Fruit fly (Drosophila melanogaster) whole organism, embryonic: ENCODE data around the gene Nca.

Experiments used
- Abd-B ChIP-seq: fragments of 200-800 bp; sonication (Bioruptor generic); optimal IDR thresholded peaks from 2 replicates; lab custom pipeline; 2018; ENCODE audit warnings: missing biosample characterization, mild to moderate bottlenecking, missing genetic modification characterization, moderate library complexity
- CG10959 ChIP-seq: fragments of 200-800 bp; sonication (Bioruptor generic); IDR thresholded peaks from 2 replicates; pipeline ENCODE4 v1.3.6; 2022; ENCODE audit warnings: missing biosample characterization, missing genetic modification characterization
- CG11247 ChIP-seq: fragments of 200-800 bp; sonication (Bioruptor generic); IDR thresholded peaks from 2 replicates; pipeline ENCODE4 v1.3.6; 2022; ENCODE audit warnings: missing biosample characterization, missing genetic modification characterization
- CG1233 ChIP-seq: fragments of 200-800 bp; sonication (Bioruptor generic); optimal IDR thresholded peaks from 4 replicates; lab custom pipeline; 2018; ENCODE audit warnings: missing biosample characterization, mild to moderate bottlenecking, missing genetic modification characterization
- CG12769 ChIP-seq: fragments of 200-800 bp; sonication (Bioruptor generic); optimal IDR thresholded peaks from 2 replicates; lab custom pipeline; 2019; ENCODE audit warnings: missing biosample characterization, mild to moderate bottlenecking, missing genetic modification characterization, moderate library complexity
- CG15269 ChIP-seq: fragments of 200-800 bp; sonication (Bioruptor generic); optimal IDR thresholded peaks from 2 replicates; lab custom pipeline; 2018; ENCODE audit warnings: missing biosample characterization, mild to moderate bottlenecking, missing genetic modification characterization, moderate library complexity
- CG1603 ChIP-seq: fragments of 200-800 bp; sonication (Bioruptor generic); optimal IDR thresholded peaks from 2 replicates; lab custom pipeline; 2019; ENCODE audit warnings: missing biosample characterization, mild to moderate bottlenecking, missing genetic modification characterization, moderate library complexity
- CG17568 ChIP-seq: fragments of 200-800 bp; sonication (Bioruptor generic); optimal IDR thresholded peaks from 2 replicates; lab custom pipeline; 2018; ENCODE audit warnings: missing biosample characterization, mild to moderate bottlenecking, missing genetic modification characterization, moderate library complexity
- CG18599 ChIP-seq: fragments of 200-800 bp; sonication (Bioruptor generic); optimal IDR thresholded peaks from 3 replicates; lab custom pipeline; 2017; ENCODE audit warnings: missing biosample characterization, missing genetic modification characterization, mild to moderate bottlenecking, moderate library complexity, missing genetic modification reagents
- CG2129 ChIP-seq: fragments of 200-800 bp; sonication (Bioruptor generic); IDR thresholded peaks from 2 replicates; pipeline ENCODE4 v1.3.6; 2022; ENCODE audit warnings: missing biosample characterization, missing genetic modification characterization; ENCODE audit not compliant: partially characterized antibody
- CG32767 ChIP-seq: fragments of 200-800 bp; sonication (Bioruptor generic); IDR thresholded peaks from 2 replicates; pipeline ENCODE4 v1.3.6; 2022; ENCODE audit warnings: missing biosample characterization, missing genetic modification characterization
- CG42726 ChIP-seq: fragments of 200-800 bp; sonication (Bioruptor generic); IDR thresholded peaks from 2 replicates; pipeline ENCODE4 v1.3.6; 2022; ENCODE audit warnings: missing biosample characterization, missing genetic modification characterization; ENCODE audit not compliant: partially characterized antibody
- CG43689 ChIP-seq: fragments of 200-800 bp; sonication (Bioruptor generic); IDR thresholded peaks from 2 replicates; pipeline ENCODE4 v1.3.6; 2022; ENCODE audit warnings: missing biosample characterization, missing genetic modification characterization
- CG6272 ChIP-seq: fragments of 200-800 bp; sonication (Bioruptor generic); IDR thresholded peaks from 2 replicates; pipeline ENCODE4 v1.3.6; 2022; ENCODE audit warnings: missing biosample characterization, missing genetic modification characterization
- CG6689 ChIP-seq: fragments of 200-800 bp; sonication (Bioruptor generic); IDR thresholded peaks from 2 replicates; pipeline ENCODE4 v1.3.6; 2022; ENCODE audit warnings: missing biosample characterization, missing genetic modification characterization
- CG9215 ChIP-seq: fragments of 200-800 bp; sonication (Bioruptor generic); IDR thresholded peaks from 2 replicates; pipeline ENCODE4 v1.3.6; 2022; ENCODE audit warnings: missing biosample characterization, missing genetic modification characterization
- Chrac-16 ChIP-seq: fragments of 200-800 bp; sonication (Bioruptor generic); optimal IDR thresholded peaks from 3 replicates; lab custom pipeline; 2016; ENCODE audit warnings: missing biosample characterization, missing genetic modification characterization
- Fer3 ChIP-seq: fragments of 200-800 bp; sonication (Bioruptor generic); optimal IDR thresholded peaks from 2 replicates; lab custom pipeline; 2018; ENCODE audit warnings: missing biosample characterization, mild to moderate bottlenecking, missing genetic modification characterization, moderate library complexity
- Gug ChIP-seq: fragments of 200-800 bp; sonication (Bioruptor generic); IDR thresholded peaks from 4 replicates; pipeline ENCODE4 v1.3.6; 2022; ENCODE audit warnings: missing biosample characterization, missing genetic modification characterization
- HHEX ChIP-seq: fragments of 200-800 bp; sonication (Bioruptor generic); optimal IDR thresholded peaks from 3 replicates; lab custom pipeline; 2017; ENCODE audit warnings: missing biosample characterization, mild to moderate bottlenecking, missing genetic modification characterization, missing genetic modification reagents
- Hr78 ChIP-seq, 2 experiments: fragments of 200-800 bp in 1 of 2; fragments of >200 bp in 1 of 2; sonication (Bioruptor generic) in 1 of 2; optimal IDR thresholded peaks; 2 replicates each; lab custom pipeline; 2017 to 2019; ENCODE audit warnings: missing biosample characterization in 2 of 2, missing genetic modification characterization in 2 of 2, mild to moderate bottlenecking in 1 of 2, moderate library complexity in 1 of 2
- NK7.1 ChIP-seq: fragments of 200-800 bp; sonication (Bioruptor generic); optimal IDR thresholded peaks from 3 replicates; lab custom pipeline; 2016; ENCODE audit warnings: missing biosample characterization, missing genetic modification characterization
- Oaz ChIP-seq: fragments of 200-800 bp; sonication (Bioruptor generic); IDR thresholded peaks from 2 replicates; pipeline ENCODE4 v1.3.6; 2022; ENCODE audit warnings: missing biosample characterization, missing genetic modification characterization
- Opbp ChIP-seq: fragments of 200-800 bp; sonication (Bioruptor generic); IDR thresholded peaks from 3 replicates; pipeline ENCODE4 v1.3.6; 2022; ENCODE audit warnings: missing biosample characterization, missing genetic modification characterization; ENCODE audit not compliant: partially characterized antibody
- Scr ChIP-seq: fragments of 200-800 bp; sonication (Bioruptor generic); IDR thresholded peaks from 2 replicates; pipeline ENCODE4 v1.3.6; 2022; ENCODE audit warnings: missing biosample characterization, missing genetic modification characterization; ENCODE audit not compliant: partially characterized antibody
- Sin3A ChIP-seq: fragments of >200 bp; optimal IDR thresholded peaks from 2 replicates; lab custom pipeline; 2018
- Spps ChIP-seq: fragments of 200-800 bp; sonication (Bioruptor generic); optimal IDR thresholded peaks from 2 replicates; lab custom pipeline; 2018; ENCODE audit warnings: missing biosample characterization, mild to moderate bottlenecking, missing genetic modification characterization
- amos ChIP-seq: fragments of 200-800 bp; sonication (Bioruptor generic); IDR thresholded peaks from 2 replicates; pipeline ENCODE4 v1.3.6; 2022; ENCODE audit warnings: missing biosample characterization, missing genetic modification characterization; ENCODE audit not compliant: partially characterized antibody
- aop ChIP-seq: fragments of 200-800 bp; sonication (Bioruptor generic); IDR thresholded peaks from 2 replicates; pipeline ENCODE4 v1.3.6; 2022; ENCODE audit warnings: missing biosample characterization, missing genetic modification characterization
- bbx ChIP-seq: fragments of 200-800 bp; sonication (Bioruptor generic); IDR thresholded peaks from 2 replicates; pipeline ENCODE4 v1.3.6; 2022; ENCODE audit warnings: missing biosample characterization, missing genetic modification characterization; ENCODE audit not compliant: partially characterized antibody
- cato ChIP-seq: fragments of 200-800 bp; sonication (Bioruptor generic); optimal IDR thresholded peaks from 2 replicates; lab custom pipeline; 2016; ENCODE audit warnings: missing biosample characterization, missing genetic modification characterization, borderline replicate concordance
- chif ChIP-seq, 2 experiments: fragments of 200-800 bp; sonication (Bioruptor generic); optimal IDR thresholded peaks; 3 replicates each; lab custom pipeline; 2016; ENCODE audit warnings: missing biosample characterization in 2 of 2, missing genetic modification characterization in 2 of 2
- danr ChIP-seq: fragments of 200-800 bp; sonication (Bioruptor generic); IDR thresholded peaks from 2 replicates; pipeline ENCODE4 v1.3.6; 2022; ENCODE audit warnings: missing biosample characterization, missing genetic modification characterization
- dpn ChIP-seq, 2 experiments: fragments of 200-800 bp; sonication (Bioruptor generic); optimal IDR thresholded peaks; 3 replicates each; lab custom pipeline; 2016; ENCODE audit warnings: missing biosample characterization in 2 of 2, missing genetic modification characterization in 2 of 2
- emc ChIP-seq: fragments of 200-800 bp; sonication (Bioruptor generic); optimal IDR thresholded peaks from 2 replicates; lab custom pipeline; 2016; ENCODE audit warnings: missing biosample characterization, missing genetic modification characterization
- eve ChIP-seq, 2 experiments: fragments of >200 bp; optimal IDR thresholded peaks; 2 replicates each; lab custom pipeline; 2017; ENCODE audit warnings: missing biosample characterization in 2 of 2, missing genetic modification characterization in 2 of 2
- fru ChIP-seq: fragments of >200 bp; optimal IDR thresholded peaks from 2 replicates; lab custom pipeline; 2017
- gro ChIP-seq: fragments of 200-800 bp; sonication (Bioruptor generic); optimal IDR thresholded peaks from 2 replicates; lab custom pipeline; 2016; ENCODE audit warnings: missing biosample characterization, missing genetic modification characterization
- hb ChIP-seq: fragments of 200-800 bp; sonication (Bioruptor generic); IDR thresholded peaks from 3 replicates; pipeline ENCODE4 v1.3.6; 2022; ENCODE audit warnings: missing biosample characterization, missing genetic modification characterization; ENCODE audit not compliant: partially characterized antibody
- kni ChIP-seq: fragments of 200-800 bp; sonication (Bioruptor generic); optimal IDR thresholded peaks from 3 replicates; lab custom pipeline; 2017; ENCODE audit warnings: mild to moderate bottlenecking, missing biosample characterization, missing genetic modification reagents, missing genetic modification characterization
- nerfin-2 ChIP-seq: fragments of 200-800 bp; sonication (Bioruptor generic); IDR thresholded peaks from 2 replicates; pipeline ENCODE4 v1.3.6; 2022; ENCODE audit warnings: missing biosample characterization, missing genetic modification characterization; ENCODE audit not compliant: partially characterized antibody
- nmo ChIP-seq: fragments of 200-800 bp; sonication (Bioruptor generic); optimal IDR thresholded peaks from 2 replicates; lab custom pipeline; 2018; ENCODE audit warnings: missing biosample characterization, mild to moderate bottlenecking, missing genetic modification characterization, moderate library complexity
- otp ChIP-seq: fragments of 200-800 bp; sonication (Bioruptor generic); IDR thresholded peaks from 3 replicates; pipeline ENCODE4, ENCODE4 v1.3.6; 2022; ENCODE audit warnings: missing biosample characterization, missing genetic modification characterization
- pan ChIP-seq, 4 experiments: fragments of >200 bp in 3 of 4; fragments of 200-800 bp in 1 of 4; sonication (Bioruptor generic) in 1 of 4; optimal IDR thresholded peaks in 3 of 4; IDR thresholded peaks in 1 of 4; 2 replicates each; pipeline versions ENCODE4 v1.3.6 to Lab custom; 2017 to 2022; ENCODE audit warnings: missing biosample characterization in 2 of 4, missing genetic modification characterization in 2 of 4, mixed read lengths in 1 of 4
- psq ChIP-seq: fragments of 200-800 bp; sonication (Bioruptor generic); optimal IDR thresholded peaks from 2 replicates; lab custom pipeline; 2017; ENCODE audit warnings: missing biosample characterization, missing genetic modification characterization
- seq ChIP-seq: fragments of 200-800 bp; sonication (Bioruptor generic); IDR thresholded peaks from 2 replicates; pipeline ENCODE4 v1.3.6; 2022; ENCODE audit warnings: missing biosample characterization, missing genetic modification characterization
- so ChIP-seq: fragments of 200-800 bp; sonication (Bioruptor generic); IDR thresholded peaks from 3 replicates; pipeline ENCODE4 v1.3.6; 2022; ENCODE audit warnings: missing biosample characterization, missing genetic modification characterization
- sug ChIP-seq: fragments of 200-800 bp; optimal IDR thresholded peaks from 2 replicates; lab custom pipeline; 2019; ENCODE audit warnings: missing biosample characterization, mild to moderate bottlenecking, missing genetic modification characterization, moderate library complexity
- usp ChIP-seq: fragments of >200 bp; optimal IDR thresholded peaks from 2 replicates; lab custom pipeline; 2017; ENCODE audit warnings: missing biosample characterization, missing genetic modification characterization
- vnd ChIP-seq: fragments of 200-800 bp; sonication (Bioruptor generic); IDR thresholded peaks from 3 replicates; pipeline ENCODE4 v1.3.6; 2022; ENCODE audit warnings: missing biosample characterization, missing genetic modification characterization; ENCODE audit not compliant: partially characterized antibody

Gene Nca

dm6 chr3L:19991714-19992231, at the start of gene Nca, which contains the start of gene CG7646 (continued):
- peak in 1 of 2 experiments; percentile 17 for TF ChIP-seq eve (GFP tag; optimal IDR thresholded peaks at IDR 0.05; lab: Kevin White, UChicago)
- no peak for TF ChIP-seq sug (tag; lab: Kevin White, UChicago)
- no peak for TF ChIP-seq fru (lab: Kevin White, UChicago)
- no peak for TF ChIP-seq CG6272 (GFP tag; lab: Robert Waterston, UW)
- TF ChIP-seq seq (GFP tag; lab: Robert Waterston, UW): no peak; the same call in 1 of the 2 replicates
- TF ChIP-seq gro (GFP tag; lab: Kevin White, UChicago): no peak
- no peak for TF ChIP-seq psq
- TF ChIP-seq vnd (GFP tag; lab: Robert Waterston, UW): peak; percentile 90
- peak; percentile 78 for TF ChIP-seq CG32767 (GFP tag; lab: Robert Waterston, UW)
- TF ChIP-seq CG15269 (tag; lab: Kevin White, UChicago): no peak
- no peak for TF ChIP-seq danr (GFP tag; lab: Robert Waterston, UW)
- peak; percentile 94 for TF ChIP-seq Opbp
- TF ChIP-seq CG17568 (GFP tag; lab: Kevin White, UChicago): no peak
- peak; percentile 90 for TF ChIP-seq hb (GFP tag; lab: Robert Waterston, UW)
- TF ChIP-seq Oaz (GFP tag; lab: Robert Waterston, UW): no peak
- TF ChIP-seq CG2129: peak; percentile 69
- TF ChIP-seq pan (optimal IDR thresholded peaks at IDR 0.05; lab: Kevin White, UChicago): no peak
- TF ChIP-seq pan (GFP tag; optimal IDR thresholded peaks at IDR 0.05 in 1 of 2, IDR thresholded peaks at IDR 0.05 in 1 of 2): no peak
- TF ChIP-seq kni (GFP tag; lab: Kevin White, UChicago): peak; percentile 80
- TF ChIP-seq nerfin-2 (GFP tag; lab: Robert Waterston, UW): peak; percentile 69; the same call in 1 of the 2 replicates
- TF ChIP-seq Spps (tag; lab: Kevin White, UChicago): no peak
- peak; percentile 7 for TF ChIP-seq Chrac-16
- no peak for TF ChIP-seq usp
- peak; percentile 96 for TF ChIP-seq amos (GFP tag; lab: Robert Waterston, UW)
- TF ChIP-seq CG10959 (GFP tag; lab: Robert Waterston, UW): no peak
- no peak for TF ChIP-seq Fer3 (tag; lab: Kevin White, UChicago)
- TF ChIP-seq otp (GFP tag; lab: Robert Waterston, UW): no peak
- peak; percentile 95 for TF ChIP-seq bbx
- TF ChIP-seq CG1603 (tag; lab: Kevin White, UChicago): peak; percentile 74
- TF ChIP-seq CG11247 (GFP tag; lab: Robert Waterston, UW): no peak
- no peak for TF ChIP-seq so (GFP tag; lab: Robert Waterston, UW)
- TF ChIP-seq CG42726: peak; percentile 85
- TF ChIP-seq CG12769 (tag; lab: Kevin White, UChicago): no peak
- TF ChIP-seq CG18599 (GFP tag; lab: Kevin White, UChicago): no peak
- TF ChIP-seq aop (GFP tag; lab: Robert Waterston, UW): no peak

- TF ChIP-seq CG9215 (GFP tag; lab: Robert Waterston, UW) (no peak), CG6689 (peak; percentile 33; the same call in 1 of the 2 replicates), CG43689 (GFP tag; lab: Robert Waterston, UW) (no peak), Sin3A (lab: Kevin White, UChicago) (no peak), Abd-B (GFP tag; lab: Kevin White, UChicago) (peak; percentile 3), CG12769 (tag; lab: Kevin White, UChicago) (peak; percentile 17), cato (GFP tag; lab: Kevin White, UChicago) (no peak), CG1233 (no peak), chif (GFP tag; optimal IDR thresholded peaks at IDR 0.05; lab: Kevin White, UChicago) (no peak), dpn (GFP tag; optimal IDR thresholded peaks at IDR 0.05; lab: Kevin White, UChicago) (no peak), NK7.1 (no peak), Hr78 (GFP tag; optimal IDR thresholded peaks at IDR 0.05; lab: Kevin White, UChicago) (no peak), Opbp (no peak), Gug (no peak), nmo (no peak), HHEX (GFP tag; lab: Kevin White, UChicago) (no peak), emc (GFP tag; lab: Kevin White, UChicago) (no peak), Scr (GFP tag; lab: Robert Waterston, UW) (no peak)
Measured at dm6 chr3L:19945469-19945868, 46.2 kb upstream of the Nca start.
